Worm (Caenorhabditis elegans) whole organism, young adult: ENCODE results near the gene idpp-6.
A peak's percentile ranks its signal among the peaks of the same experiment; 100 is the strongest.

Experiments
- B0261.1 ChIP-seq: sonication (generic microtip); optimal IDR thresholded peaks from 2 replicates; lab custom pipeline; 2016; ENCODE audit warnings: mild to moderate bottlenecking, missing genetic modification characterization, moderate library complexity, missing compliant biosample characterization
- B0336.3 ChIP-seq: fragments of 200-800 bp; sonication (Bioruptor generic); IDR thresholded peaks from 2 replicates; pipeline ENCODE4 v1.3.6; 2022; ENCODE audit warnings: missing genetic modification characterization, missing compliant biosample characterization
- C06A6.2 ChIP-seq: fragments of 200-800 bp; sonication (Bioruptor generic); conservative IDR thresholded peaks from 2 replicates; pipeline ENCODE4 v1.3.6; 2022; ENCODE audit warnings: missing genetic modification characterization, missing compliant biosample characterization
- C17E4.6 ChIP-seq: fragments of 200-800 bp; sonication (Bioruptor generic); IDR thresholded peaks from 2 replicates; pipeline ENCODE4 v1.3.6; 2022; ENCODE audit warnings: missing genetic modification reagents, missing genetic modification characterization, missing compliant biosample characterization
- K11D2.4 ChIP-seq: fragments of 200-800 bp; sonication (Bioruptor generic); IDR thresholded peaks from 2 replicates; pipeline ENCODE4 v1.3.6; 2022; ENCODE audit warnings: missing genetic modification reagents, missing genetic modification characterization, missing compliant biosample characterization
- K12H6.12 ChIP-seq: fragments of 200-800 bp; sonication (Bioruptor generic); optimal IDR thresholded peaks from 2 replicates; lab custom pipeline; 2018; ENCODE audit warnings: mild to moderate bottlenecking, missing genetic modification characterization, missing compliant biosample characterization
- T07F8.4 ChIP-seq: sonication (generic microtip); optimal IDR thresholded peaks from 2 replicates; lab custom pipeline; 2016; ENCODE audit warnings: mild to moderate bottlenecking, missing genetic modification characterization, moderate library complexity, missing compliant biosample characterization
- T26A5.8 ChIP-seq: sonication (generic microtip); optimal IDR thresholded peaks from 2 replicates; lab custom pipeline; 2016; ENCODE audit warnings: missing genetic modification characterization, missing compliant biosample characterization
- Y79H2A.3 ChIP-seq: fragments of 200-800 bp; sonication (Bioruptor generic); conservative IDR thresholded peaks from 2 replicates; pipeline ENCODE4 v1.3.6; 2022; ENCODE audit warnings: missing genetic modification reagents, missing genetic modification characterization, missing compliant biosample characterization
- Y95B8A.8 ChIP-seq: fragments of 200-800 bp; sonication (Bioruptor generic); IDR thresholded peaks from 2 replicates; pipeline ENCODE4 v1.3.6; 2022; ENCODE audit warnings: missing genetic modification reagents, missing genetic modification characterization, missing compliant biosample characterization
- ZK185.1 ChIP-seq: sonication (generic microtip); optimal IDR thresholded peaks from 2 replicates; lab custom pipeline; 2016; ENCODE audit warnings: mild to moderate bottlenecking, missing genetic modification characterization, missing compliant biosample characterization; ENCODE audit not compliant: poor library complexity, severe bottlenecking
- ama-1 ChIP-seq, 3 experiments: fragments of 150-350 bp in 1 of 3; sonication (generic microtip) in 2 of 3; optimal IDR thresholded peaks; 2 replicates each; lab custom pipeline; 2014 to 2018; ENCODE audit warnings: missing biosample characterization in 2 of 3, missing genetic modification characterization in 2 of 3, missing genetic modification reagents in 2 of 3
- aptf-2 ChIP-seq: fragments of 200-800 bp; sonication (Bioruptor generic); conservative IDR thresholded peaks from 2 replicates; pipeline ENCODE4 v1.3.6; 2022; ENCODE audit warnings: missing genetic modification reagents, missing genetic modification characterization, missing compliant biosample characterization
- atf-7 ChIP-seq: sonication (generic microtip); optimal IDR thresholded peaks from 2 replicates; lab custom pipeline; 2017; ENCODE audit warnings: mild to moderate bottlenecking, missing genetic modification characterization, missing compliant biosample characterization
- attf-3 ChIP-seq: fragments of 200-800 bp; sonication (Bioruptor generic); conservative IDR thresholded peaks from 2 replicates; pipeline ENCODE4 v1.3.6; 2022; ENCODE audit warnings: missing genetic modification reagents, missing genetic modification characterization, missing compliant biosample characterization
- attf-5 ChIP-seq: fragments of 200-800 bp; sonication (Bioruptor generic); optimal IDR thresholded peaks from 2 replicates; lab custom pipeline; 2018; ENCODE audit warnings: mild to moderate bottlenecking, missing genetic modification characterization, missing compliant biosample characterization
- ccch-3 ChIP-seq: fragments of 200-800 bp; sonication (Bioruptor generic); optimal IDR thresholded peaks from 2 replicates; lab custom pipeline; 2018; ENCODE audit warnings: mild to moderate bottlenecking, missing genetic modification characterization, missing compliant biosample characterization
- cebp-1 ChIP-seq, 2 experiments: fragments of 200-800 bp in 1 of 2; sonication (Bioruptor generic) in 1 of 2; sonication (generic microtip) in 1 of 2; IDR thresholded peaks in 1 of 2; optimal IDR thresholded peaks in 1 of 2; 2 replicates each; pipeline versions ENCODE4 v1.3.6 to Lab custom; 2017 to 2022; ENCODE audit warnings: missing compliant biosample characterization in 2 of 2, missing genetic modification characterization in 2 of 2, mild to moderate bottlenecking in 1 of 2, missing genetic modification reagents in 1 of 2, moderate library complexity in 1 of 2
- ceh-100 ChIP-seq: fragments of 200-800 bp; sonication (Bioruptor generic); IDR thresholded peaks from 2 replicates; pipeline ENCODE4 v1.3.6; 2022; ENCODE audit warnings: missing genetic modification reagents, missing genetic modification characterization, missing compliant biosample characterization
- chd-7 ChIP-seq: sonication (generic microtip); optimal IDR thresholded peaks from 2 replicates; lab custom pipeline; 2016; ENCODE audit warnings: mild to moderate bottlenecking, missing genetic modification characterization, moderate library complexity, missing compliant biosample characterization
- die-1 ChIP-seq: sonication (generic microtip); optimal IDR thresholded peaks from 2 replicates; lab custom pipeline; 2016; ENCODE audit warnings: missing genotype, mild to moderate bottlenecking, missing genetic modification characterization, missing compliant biosample characterization
- dox-1 ChIP-seq: fragments of 200-800 bp; sonication (Bioruptor generic); IDR thresholded peaks from 2 replicates; pipeline ENCODE4 v1.3.6; 2022; ENCODE audit warnings: missing genetic modification reagents, missing genetic modification characterization, missing compliant biosample characterization
- dpff-1 ChIP-seq: sonication (generic microtip); optimal IDR thresholded peaks from 2 replicates; lab custom pipeline; 2017; ENCODE audit warnings: mild to moderate bottlenecking, missing genetic modification characterization, missing compliant biosample characterization
- dpl-1 ChIP-seq: fragments of 150-350 bp; optimal IDR thresholded peaks from 2 replicates; lab custom pipeline; 2014; ENCODE audit warnings: missing biosample characterization, missing genetic modification reagents, missing genetic modification characterization
- egrh-3 ChIP-seq: fragments of 200-800 bp; sonication (Bioruptor generic); IDR thresholded peaks from 2 replicates; pipeline ENCODE4 v1.3.6; 2022; ENCODE audit warnings: missing genetic modification reagents, missing genetic modification characterization, missing compliant biosample characterization
- ekl-4 ChIP-seq: fragments of 200-800 bp; sonication (Bioruptor generic); IDR thresholded peaks from 2 replicates; pipeline ENCODE4 v1.3.6; 2022; ENCODE audit warnings: missing genetic modification reagents, missing genetic modification characterization, missing compliant biosample characterization
- ets-4 ChIP-seq: fragments of 200-800 bp; sonication (Bioruptor generic); optimal IDR thresholded peaks from 2 replicates; lab custom pipeline; 2018; ENCODE audit warnings: mild to moderate bottlenecking, missing genetic modification characterization, missing compliant biosample characterization
- fkh-3 ChIP-seq: sonication (generic microtip); optimal IDR thresholded peaks from 2 replicates; lab custom pipeline; 2016; ENCODE audit warnings: mild to moderate bottlenecking, missing genetic modification characterization, missing compliant biosample characterization
- gei-17 ChIP-seq: fragments of 200-800 bp; sonication (Bioruptor generic); optimal IDR thresholded peaks from 2 replicates; lab custom pipeline; 2018; ENCODE audit warnings: mild to moderate bottlenecking, missing genetic modification characterization, missing compliant biosample characterization
- let-526 ChIP-seq: fragments of 200-800 bp; sonication (Bioruptor generic); IDR thresholded peaks from 2 replicates; pipeline ENCODE4 v1.3.6; 2022; ENCODE audit warnings: missing genetic modification reagents, missing genetic modification characterization, missing compliant biosample characterization
- lin-26 ChIP-seq: fragments of 200-800 bp; sonication (Bioruptor generic); IDR thresholded peaks from 2 replicates; pipeline ENCODE4 v1.3.6; 2022; ENCODE audit warnings: missing genetic modification reagents, missing genetic modification characterization, missing compliant biosample characterization
- lin-35 ChIP-seq, 3 experiments: fragments of 150-350 bp in 2 of 3; sonication (generic microtip) in 1 of 3; optimal IDR thresholded peaks; 2 replicates each; lab custom pipeline; 2014 to 2018; ENCODE audit warnings: missing biosample characterization in 3 of 3, missing genetic modification characterization in 3 of 3, missing genetic modification reagents in 3 of 3
- lin-54 ChIP-seq: fragments of 200-800 bp; sonication (Bioruptor generic); optimal IDR thresholded peaks from 2 replicates; lab custom pipeline; 2018; ENCODE audit warnings: mild to moderate bottlenecking, missing genetic modification characterization, missing compliant biosample characterization
- madf-6 ChIP-seq: fragments of 200-800 bp; sonication (Bioruptor generic); IDR thresholded peaks from 2 replicates; pipeline ENCODE4 v1.3.6; 2022; ENCODE audit warnings: missing genetic modification reagents, missing genetic modification characterization, missing compliant biosample characterization
- mes-4 ChIP-seq: sonication (generic microtip); optimal IDR thresholded peaks from 2 replicates; lab custom pipeline; 2016; ENCODE audit warnings: missing genotype, missing genetic modification characterization, missing compliant biosample characterization
- nhr-120 ChIP-seq: fragments of 200-800 bp; sonication (Bioruptor generic); IDR thresholded peaks from 2 replicates; pipeline ENCODE4 v1.3.6; 2022; ENCODE audit warnings: missing genetic modification characterization, missing compliant biosample characterization
- pbrm-1 ChIP-seq: fragments of 200-800 bp; sonication (Bioruptor generic); IDR thresholded peaks from 2 replicates; pipeline ENCODE4 v1.3.6; 2022; ENCODE audit warnings: missing genetic modification reagents, missing genetic modification characterization, missing compliant biosample characterization
- pha-4 ChIP-seq: fragments of 150-350 bp; sonication (generic microtip); optimal IDR thresholded peaks from 2 replicates; lab custom pipeline; 2014; ENCODE audit warnings: missing biosample characterization, missing genetic modification reagents, missing genetic modification characterization
- rcor-1 ChIP-seq: fragments of 200-800 bp; sonication (Bioruptor generic); IDR thresholded peaks from 2 replicates; pipeline ENCODE4 v1.3.6; 2022; ENCODE audit warnings: missing genetic modification reagents, missing genetic modification characterization, missing compliant biosample characterization
- repo-1 ChIP-seq: sonication (generic microtip); optimal IDR thresholded peaks from 2 replicates; lab custom pipeline; 2017; ENCODE audit warnings: mild to moderate bottlenecking, missing genetic modification characterization, missing compliant biosample characterization
- rpc-1 ChIP-seq, 2 experiments: fragments of 150-350 bp in 1 of 2; sonication (generic microtip) in 1 of 2; optimal IDR thresholded peaks; 2 replicates each; lab custom pipeline; 2014 to 2018; ENCODE audit warnings: missing biosample characterization in 1 of 2, missing genetic modification characterization in 1 of 2, missing genetic modification reagents in 1 of 2, missing genotype in 1 of 2
- sea-2 ChIP-seq: fragments of 200-800 bp; sonication (Bioruptor generic); IDR thresholded peaks from 2 replicates; pipeline ENCODE4 v1.3.6; 2022; ENCODE audit warnings: missing genetic modification characterization, missing compliant biosample characterization
- somi-1 ChIP-seq: fragments of 200-800 bp; sonication (Bioruptor generic); optimal IDR thresholded peaks from 2 replicates; lab custom pipeline; 2018; ENCODE audit warnings: mild to moderate bottlenecking, missing genetic modification characterization, missing compliant biosample characterization
- sptf-2 ChIP-seq: fragments of 200-800 bp; sonication (Bioruptor generic); optimal IDR thresholded peaks from 2 replicates; lab custom pipeline; 2018; ENCODE audit warnings: mild to moderate bottlenecking, missing genetic modification characterization, missing compliant biosample characterization
- tlf-1 ChIP-seq: fragments of 200-800 bp; sonication (Bioruptor generic); optimal IDR thresholded peaks from 2 replicates; lab custom pipeline; 2018; ENCODE audit warnings: mild to moderate bottlenecking, missing genetic modification characterization, missing compliant biosample characterization
- xnd-1 ChIP-seq: sonication (generic microtip); optimal IDR thresholded peaks from 2 replicates; lab custom pipeline; 2016; ENCODE audit warnings: missing genotype, missing genetic modification reagents, missing genetic modification characterization, missing compliant biosample characterization
- ztf-22 ChIP-seq: fragments of 200-800 bp; sonication (Bioruptor generic); optimal IDR thresholded peaks from 2 replicates; lab custom pipeline; 2018; ENCODE audit warnings: mild to moderate bottlenecking, missing genetic modification characterization, moderate library complexity, missing compliant biosample characterization
- ztf-3 ChIP-seq: fragments of 200-800 bp; sonication (Bioruptor generic); optimal IDR thresholded peaks from 2 replicates; lab custom pipeline; 2018; ENCODE audit warnings: mild to moderate bottlenecking, missing genetic modification characterization, missing compliant biosample characterization
- ztf-6 ChIP-seq: fragments of 200-800 bp; sonication (Bioruptor generic); IDR thresholded peaks from 2 replicates; pipeline ENCODE4 v1.3.6; 2022; ENCODE audit warnings: missing genetic modification reagents, missing genetic modification characterization, missing compliant biosample characterization

Gene idpp-6

ce11 chrX:6742891-6743290 lies 40.1 kb upstream of the idpp-6 start (continued):
- TF ChIP-seq lin-35 (GFP tag; optimal IDR thresholded peaks at IDR 0.05; lab: Kevin White, UChicago) (peak in 1 of 3 experiments; percentile 17), C06A6.2 (GFP tag; lab: Robert Waterston, UW) (peak; percentile 60; the same call in 1 of the 2 replicates), sea-2 (no peak), dpl-1 (GFP tag; lab: Kevin White, UChicago) (no peak), ceh-100 (GFP tag; lab: Robert Waterston, UW) (no peak), dox-1 (no peak; the same call in 1 of the 2 replicates), mes-4 (tag; lab: Kevin White, UChicago) (no peak), lin-26 (no peak), sptf-2 (GFP tag; lab: Kevin White, UChicago) (no peak), B0336.3 (GFP tag; lab: Robert Waterston, UW) (no peak), ztf-6 (GFP tag; lab: Robert Waterston, UW) (no peak), K12H6.12 (tag; lab: Kevin White, UChicago) (no peak), attf-5 (GFP tag; lab: Kevin White, UChicago) (no peak), pha-4 (tag; lab: Kevin White, UChicago) (peak; percentile 85), C17E4.6 (GFP tag; lab: Robert Waterston, UW) (no peak), ztf-22 (no peak), rpc-1 (optimal IDR thresholded peaks at IDR 0.05; lab: Kevin White, UChicago) (no peak), rpc-1 (tag; optimal IDR thresholded peaks at IDR 0.05; lab: Kevin White, UChicago) (no peak), somi-1 (GFP tag; lab: Kevin White, UChicago) (no peak), egrh-3 (GFP tag; lab: Robert Waterston, UW) (no peak), repo-1 (tag; lab: Kevin White, UChicago) (no peak), atf-7 (tag; lab: Kevin White, UChicago) (no peak), pbrm-1 (GFP tag; lab: Robert Waterston, UW) (no peak), attf-3 (GFP tag; lab: Robert Waterston, UW) (no peak), Y95B8A.8 (GFP tag; lab: Robert Waterston, UW) (no peak), ama-1 (optimal IDR thresholded peaks at IDR 0.05; lab: Kevin White, UChicago) (peak; percentile 88), ama-1 (GFP tag; optimal IDR thresholded peaks at IDR 0.05; lab: Kevin White, UChicago) (no peak), B0261.1 (no peak), K11D2.4 (no peak; the same call in 1 of the 2 replicates), aptf-2 (GFP tag; lab: Robert Waterston, UW) (no peak), ets-4 (GFP tag; lab: Kevin White, UChicago) (no peak), die-1 (no peak), rcor-1 (GFP tag; lab: Robert Waterston, UW) (no peak), xnd-1 (tag; lab: Kevin White, UChicago) (no peak), let-526 (no peak), chd-7 (tag; lab: Kevin White, UChicago) (peak; percentile 2), gei-17 (no peak), fkh-3 (tag; lab: Kevin White, UChicago) (no peak), ztf-3 (GFP tag; lab: Kevin White, UChicago) (no peak), Y79H2A.3 (GFP tag; lab: Robert Waterston, UW) (no peak), T26A5.8 (no peak), nhr-120 (no peak), ZK185.1 (tag; lab: Kevin White, UChicago) (peak; percentile 36), ccch-3 (GFP tag; lab: Kevin White, UChicago) (no peak), tlf-1 (no peak), dpff-1 (tag; lab: Kevin White, UChicago) (no peak), ekl-4 (GFP tag; lab: Robert Waterston, UW) (no peak), lin-54 (GFP tag; lab: Kevin White, UChicago) (peak; percentile 10), madf-6 (GFP tag; lab: Robert Waterston, UW) (no peak), cebp-1 (GFP tag; IDR thresholded peaks at IDR 0.05; lab: Robert Waterston, UW) (no peak), cebp-1 (tag; optimal IDR thresholded peaks at IDR 0.05; lab: Kevin White, UChicago) (peak; percentile 21), T07F8.4 (tag; lab: Kevin White, UChicago) (no peak)
